Fruit fly (Drosophila melanogaster): ENCODE results near the gene Ir7c.

The Ir7c gene

dm6 chrX:7901153-7902038, 27.2 kb downstream of the Ir7c start, which contains the start of the genes RpS6 and bys (continued):
- TF ChIP-seq CG17829 (tag; optimal IDR thresholded peaks at IDR 0.05), result peak; percentile 12
- no peak for TF ChIP-seq CG9797 (GFP tag; optimal IDR thresholded peaks at IDR 0.05)
- peak; percentile 76 for TF ChIP-seq HLHmδ (GFP tag; optimal IDR thresholded peaks at IDR 0.05)
- TF ChIP-seq gsb (GFP tag; IDR thresholded peaks at IDR 0.05), result peak; percentile 31
- no peak for TF ChIP-seq CG17186 (GFP tag; optimal IDR thresholded peaks at IDR 0.05)
- TF ChIP-seq CG30403 (GFP tag; optimal IDR thresholded peaks at IDR 0.05), result peak; percentile 68
- peak; percentile 84 for TF ChIP-seq Bgb (GFP tag; IDR thresholded peaks at IDR 0.05; ENCODE audit: partially characterized antibody)
- peak; percentile 15; the same call in 1 of the 2 replicates for TF ChIP-seq Oaz (GFP tag; IDR thresholded peaks at IDR 0.05)
- TF ChIP-seq Dll (GFP tag; IDR thresholded peaks at IDR 0.05; ENCODE audit: partially characterized antibody), result peak; percentile 80
- no peak for TF ChIP-seq Doc2 (GFP tag; IDR thresholded peaks at IDR 0.05)
- peak; percentile 63 for TF ChIP-seq YL-1 (GFP tag; optimal IDR thresholded peaks at IDR 0.05)
- peak; percentile 61 for TF ChIP-seq CG1603 (tag; optimal IDR thresholded peaks at IDR 0.05)
- TF ChIP-seq CG11696 (GFP tag; IDR thresholded peaks at IDR 0.05), result no peak
- peak; percentile 86 for TF ChIP-seq CG7963 (GFP tag; IDR thresholded peaks at IDR 0.05; ENCODE audit: partially characterized antibody)
- peak; percentile 38 for TF ChIP-seq MBD-R2 (GFP tag; IDR thresholded peaks at IDR 0.05)
- peak; percentile 42; the same call in 1 of the 3 replicates for TF ChIP-seq ken (GFP tag; IDR thresholded peaks at IDR 0.05)
- TF ChIP-seq vfl (GFP tag; optimal IDR thresholded peaks at IDR 0.05), result no peak
- TF ChIP-seq CG3407 (GFP tag; optimal IDR thresholded peaks at IDR 0.05), result no peak
- peak; percentile 24 for TF ChIP-seq CG15269 (tag; optimal IDR thresholded peaks at IDR 0.05)
- TF ChIP-seq bbx (GFP tag; IDR thresholded peaks at IDR 0.05; ENCODE audit: partially characterized antibody), result peak; percentile 91
- peak; percentile 69 for TF ChIP-seq caup (GFP tag; optimal IDR thresholded peaks at IDR 0.05; ENCODE audit: severe bottlenecking)
- TF ChIP-seq CG10543 (GFP tag; optimal IDR thresholded peaks at IDR 0.05), result peak; percentile 5
- TF ChIP-seq CG6654 (GFP tag; optimal IDR thresholded peaks at IDR 0.05), result no peak
- no peak for TF ChIP-seq sens (GFP tag)
- peak; percentile 51 for TF ChIP-seq unpg (GFP tag; optimal IDR thresholded peaks at IDR 0.05)
- TF ChIP-seq Gug (GFP tag; IDR thresholded peaks at IDR 0.05), result peak; percentile 69
- TF ChIP-seq sug (tag; optimal IDR thresholded peaks at IDR 0.05), result no peak
- TF ChIP-seq Sry-β (GFP tag; optimal IDR thresholded peaks at IDR 0.05), result peak; percentile 16
- peak; percentile 75 for TF ChIP-seq onecut (GFP tag; IDR thresholded peaks at IDR 0.05)
- TF ChIP-seq Bdp1 (GFP tag; optimal IDR thresholded peaks at IDR 0.05), result no peak
- peak; percentile 73 for TF ChIP-seq CG32532 (GFP tag; IDR thresholded peaks at IDR 0.05)
- no peak for TF ChIP-seq CkIIα-i1 (GFP tag; IDR thresholded peaks at IDR 0.05)
- no peak for TF ChIP-seq da (GFP tag; optimal IDR thresholded peaks at IDR 0.05)
- peak; percentile 5; the same call in 1 of the 2 replicates for TF ChIP-seq CG6689 (GFP tag; IDR thresholded peaks at IDR 0.05)
- TF ChIP-seq CG3847 (GFP tag; IDR thresholded peaks at IDR 0.05), result peak; percentile 38; the same call in 1 of the 2 replicates
- no peak; the same call in 2 of the 3 replicates for TF ChIP-seq CG14050 (GFP tag; IDR thresholded peaks at IDR 0.05)
- TF ChIP-seq CG9817 (tag; optimal IDR thresholded peaks at IDR 0.05), result peak; percentile 40
- peak; percentile 46 for TF ChIP-seq CrebB (tag; optimal IDR thresholded peaks at IDR 0.05)
- no peak for TF ChIP-seq D19A (tag; optimal IDR thresholded peaks at IDR 0.05)
- peak; percentile 2 for TF ChIP-seq grau (tag; optimal IDR thresholded peaks at IDR 0.05)
- TF ChIP-seq CG11723 (GFP tag; optimal IDR thresholded peaks at IDR 0.05), result peak; percentile 13
- TF ChIP-seq MESR4 (GFP tag; optimal IDR thresholded peaks at IDR 0.05), result peak; percentile 93
- peak; percentile 62 for TF ChIP-seq CG6272 (GFP tag; IDR thresholded peaks at IDR 0.05)
- TF ChIP-seq rib (GFP tag; IDR thresholded peaks at IDR 0.05), result peak; percentile 60; the same call in 1 of the 2 replicates
- no peak for TF ChIP-seq NK7.1 (GFP tag; optimal IDR thresholded peaks at IDR 0.05)
- peak; percentile 20; the same call in 1 of the 2 replicates for TF ChIP-seq CG4730 (GFP tag; IDR thresholded peaks at IDR 0.05)
- TF ChIP-seq kah (GFP tag; optimal IDR thresholded peaks at IDR 0.05), result peak; percentile 41
- TF ChIP-seq bowl (GFP tag; IDR thresholded peaks at IDR 0.05), result no peak
- peak; percentile 38 for TF ChIP-seq ind (GFP tag; optimal IDR thresholded peaks at IDR 0.05)

Data from whole organism, embryonic.